Fruit fly (Drosophila melanogaster) whole organism, embryonic: ENCODE data around the gene eIF4E6.
A peak's percentile ranks its signal among the peaks of the same experiment; 100 is the strongest.

Experiments used
- Antp ChIP-seq: fragments of 200-800 bp; sonication (Bioruptor generic); optimal IDR thresholded peaks from 3 replicates; lab custom pipeline; 2016; ENCODE audit warnings: missing biosample characterization, missing genetic modification characterization
- Atf6 ChIP-seq: fragments of 200-800 bp; sonication (Bioruptor generic); IDR thresholded peaks from 2 replicates; pipeline ENCODE4 v1.3.6; 2022; ENCODE audit warnings: missing biosample characterization, missing genetic modification characterization
- CG1024 ChIP-seq: fragments of 200-800 bp; sonication (Bioruptor generic); IDR thresholded peaks from 2 replicates; pipeline ENCODE4 v1.3.6; 2022; ENCODE audit warnings: missing biosample characterization, missing genetic modification characterization
- CG10274 ChIP-seq: fragments of 200-800 bp; sonication (Bioruptor generic); optimal IDR thresholded peaks from 3 replicates; lab custom pipeline; 2017; ENCODE audit warnings: missing biosample characterization, mild to moderate bottlenecking, missing genetic modification characterization
- CG10462 ChIP-seq: fragments of 200-800 bp; sonication (Bioruptor generic); optimal IDR thresholded peaks from 2 replicates; lab custom pipeline; 2016; ENCODE audit warnings: missing biosample characterization, missing genetic modification characterization
- CG10654 ChIP-seq: fragments of 200-800 bp; sonication (Bioruptor generic); optimal IDR thresholded peaks from 2 replicates; lab custom pipeline; 2016; ENCODE audit warnings: missing biosample characterization, missing genetic modification characterization
- CG10959 ChIP-seq: fragments of 200-800 bp; sonication (Bioruptor generic); IDR thresholded peaks from 2 replicates; pipeline ENCODE4 v1.3.6; 2022; ENCODE audit warnings: missing biosample characterization, missing genetic modification characterization
- CG12744 ChIP-seq: fragments of 200-800 bp; sonication (Bioruptor generic); optimal IDR thresholded peaks from 2 replicates; lab custom pipeline; 2016; ENCODE audit warnings: missing biosample characterization, missing genetic modification characterization
- CG14014 ChIP-seq: fragments of 200-800 bp; sonication (Bioruptor generic); IDR thresholded peaks from 2 replicates; pipeline ENCODE4 v1.3.6; 2022; ENCODE audit warnings: missing biosample characterization, missing genetic modification characterization
- CG14965 ChIP-seq: fragments of 200-800 bp; sonication (Bioruptor generic); optimal IDR thresholded peaks from 2 replicates; lab custom pipeline; 2016; ENCODE audit warnings: missing biosample characterization, missing genetic modification characterization, borderline replicate concordance
- CG15479 ChIP-seq: fragments of 200-800 bp; sonication (Bioruptor generic); optimal IDR thresholded peaks from 3 replicates; lab custom pipeline; 2019; ENCODE audit warnings: missing biosample characterization, mild to moderate bottlenecking, missing genetic modification characterization, moderate library complexity
- CG17802 ChIP-seq: fragments of 200-800 bp; sonication (Bioruptor generic); optimal IDR thresholded peaks from 2 replicates; lab custom pipeline; 2018; ENCODE audit warnings: missing biosample characterization, mild to moderate bottlenecking, missing genetic modification characterization, moderate library complexity
- CG2120 ChIP-seq: fragments of 200-800 bp; sonication (Bioruptor generic); optimal IDR thresholded peaks from 3 replicates; lab custom pipeline; 2016; ENCODE audit warnings: missing biosample characterization, missing genetic modification characterization
- CG2712 ChIP-seq: fragments of 200-800 bp; optimal IDR thresholded peaks from 3 replicates; lab custom pipeline; 2019; ENCODE audit warnings: missing biosample characterization, mild to moderate bottlenecking, missing genetic modification characterization, moderate library complexity
- CG30431 ChIP-seq: fragments of 200-800 bp; sonication (Bioruptor generic); optimal IDR thresholded peaks from 2 replicates; lab custom pipeline; 2017; ENCODE audit warnings: missing biosample characterization, missing genetic modification characterization
- CG3163 ChIP-seq: fragments of 200-800 bp; sonication (Bioruptor generic); optimal IDR thresholded peaks from 3 replicates; lab custom pipeline; 2016; ENCODE audit warnings: missing biosample characterization, missing genetic modification characterization
- CG3281 ChIP-seq: fragments of 200-800 bp; sonication (Bioruptor generic); optimal IDR thresholded peaks from 3 replicates; lab custom pipeline; 2017; ENCODE audit warnings: missing biosample characterization, mild to moderate bottlenecking, missing genetic modification characterization
- CG33213 ChIP-seq: fragments of 200-800 bp; sonication (Bioruptor generic); optimal IDR thresholded peaks from 3 replicates; lab custom pipeline; 2016; ENCODE audit warnings: missing biosample characterization, missing genetic modification characterization
- CG3838 ChIP-seq: fragments of 200-800 bp; sonication (Bioruptor generic); optimal IDR thresholded peaks from 3 replicates; lab custom pipeline; 2016; ENCODE audit warnings: missing biosample characterization, missing genetic modification characterization
- CG3995 ChIP-seq: fragments of 200-800 bp; sonication (Bioruptor generic); optimal IDR thresholded peaks from 3 replicates; lab custom pipeline; 2016; ENCODE audit warnings: missing biosample characterization, missing genetic modification characterization
- CG42726 ChIP-seq: fragments of 200-800 bp; sonication (Bioruptor generic); IDR thresholded peaks from 2 replicates; pipeline ENCODE4 v1.3.6; 2022; ENCODE audit warnings: missing biosample characterization, missing genetic modification characterization; ENCODE audit not compliant: partially characterized antibody
- CG4730 ChIP-seq: fragments of 200-800 bp; sonication (Bioruptor generic); IDR thresholded peaks from 2 replicates; pipeline ENCODE4 v1.3.6; 2022; ENCODE audit warnings: missing biosample characterization, missing genetic modification characterization
- CG6654 ChIP-seq: fragments of 200-800 bp; sonication (Bioruptor generic); optimal IDR thresholded peaks from 2 replicates; lab custom pipeline; 2017; ENCODE audit warnings: missing biosample characterization, mild to moderate bottlenecking, missing genetic modification characterization
- CG6791 ChIP-seq: fragments of 200-800 bp; sonication (Bioruptor generic); IDR thresholded peaks from 3 replicates; pipeline ENCODE4 v1.3.6; 2022; ENCODE audit warnings: missing biosample characterization, missing genetic modification characterization; ENCODE audit not compliant: partially characterized antibody
- CG7357 ChIP-seq: fragments of 200-800 bp; sonication (Bioruptor generic); IDR thresholded peaks from 3 replicates; pipeline ENCODE4 v1.3.6; 2022; ENCODE audit warnings: missing biosample characterization, missing genetic modification characterization
- CrebB ChIP-seq: fragments of 200-800 bp; sonication (Bioruptor generic); optimal IDR thresholded peaks from 3 replicates; lab custom pipeline; 2018; ENCODE audit warnings: missing biosample characterization, mild to moderate bottlenecking, missing genetic modification characterization
- D19B ChIP-seq: fragments of 200-800 bp; sonication (Bioruptor generic); optimal IDR thresholded peaks from 2 replicates; lab custom pipeline; 2017; ENCODE audit warnings: missing biosample characterization, mild to moderate bottlenecking, missing genetic modification characterization
- Dref ChIP-seq: fragments of 200-800 bp; sonication (Bioruptor generic); IDR thresholded peaks from 2 replicates; pipeline ENCODE4 v1.3.6; 2022; ENCODE audit warnings: missing biosample characterization, missing genetic modification characterization
- Fer2 ChIP-seq: fragments of 200-800 bp; sonication (Bioruptor generic); optimal IDR thresholded peaks from 2 replicates; lab custom pipeline; 2018; ENCODE audit warnings: missing biosample characterization, mild to moderate bottlenecking, missing genetic modification characterization, moderate library complexity
- Hmx ChIP-seq: fragments of 200-800 bp; sonication (Bioruptor generic); optimal IDR thresholded peaks from 2 replicates; lab custom pipeline; 2016; ENCODE audit warnings: missing biosample characterization, missing genetic modification characterization
- NFAT ChIP-seq: fragments of 200-800 bp; sonication (Bioruptor generic); IDR thresholded peaks from 2 replicates; pipeline ENCODE4 v1.3.6; 2022; ENCODE audit warnings: missing biosample characterization, missing genetic modification characterization
- Neu2 ChIP-seq: fragments of 200-800 bp; sonication (Bioruptor generic); optimal IDR thresholded peaks from 3 replicates; lab custom pipeline; 2016; ENCODE audit warnings: missing biosample characterization, missing genetic modification characterization, borderline replicate concordance
- Oaz ChIP-seq: fragments of 200-800 bp; sonication (Bioruptor generic); IDR thresholded peaks from 2 replicates; pipeline ENCODE4 v1.3.6; 2022; ENCODE audit warnings: missing biosample characterization, missing genetic modification characterization
- Rfx ChIP-seq: fragments of 200-800 bp; sonication (Bioruptor generic); IDR thresholded peaks from 2 replicates; pipeline ENCODE4 v1.3.6; 2022; ENCODE audit warnings: missing biosample characterization, missing genetic modification characterization
- Sox100B ChIP-seq: fragments of 200-800 bp; sonication (Bioruptor generic); optimal IDR thresholded peaks from 3 replicates; lab custom pipeline; 2018; ENCODE audit warnings: missing biosample characterization, mild to moderate bottlenecking, missing genetic modification characterization
- ase ChIP-seq: fragments of 200-800 bp; sonication (Bioruptor generic); IDR thresholded peaks from 3 replicates; pipeline ENCODE4 v1.3.6; 2022; ENCODE audit warnings: missing biosample characterization, missing genetic modification characterization
- disco-r ChIP-seq: fragments of 200-800 bp; sonication (Bioruptor generic); optimal IDR thresholded peaks from 2 replicates; lab custom pipeline; 2016; ENCODE audit warnings: missing biosample characterization, missing genetic modification characterization
- dmrt99B ChIP-seq: fragments of 200-800 bp; sonication (Bioruptor generic); optimal IDR thresholded peaks from 2 replicates; lab custom pipeline; 2018; ENCODE audit warnings: missing biosample characterization, mild to moderate bottlenecking, missing genetic modification characterization, moderate library complexity
- jing ChIP-seq: fragments of 200-800 bp; sonication (Bioruptor generic); optimal IDR thresholded peaks from 2 replicates; lab custom pipeline; 2018; ENCODE audit warnings: missing biosample characterization, mild to moderate bottlenecking, missing genetic modification characterization
- ken ChIP-seq: fragments of 200-800 bp; sonication (Bioruptor generic); IDR thresholded peaks from 3 replicates; pipeline ENCODE4 v1.3.6; 2022; ENCODE audit warnings: missing biosample characterization, missing genetic modification characterization
- lbe ChIP-seq: fragments of 200-800 bp; sonication (Bioruptor generic); optimal IDR thresholded peaks from 2 replicates; lab custom pipeline; 2016; ENCODE audit warnings: missing biosample characterization, mild to moderate bottlenecking, missing genetic modification characterization
- nmo ChIP-seq: fragments of 200-800 bp; sonication (Bioruptor generic); optimal IDR thresholded peaks from 2 replicates; lab custom pipeline; 2018; ENCODE audit warnings: missing biosample characterization, mild to moderate bottlenecking, missing genetic modification characterization, moderate library complexity
- otp ChIP-seq: fragments of 200-800 bp; sonication (Bioruptor generic); IDR thresholded peaks from 3 replicates; pipeline ENCODE4, ENCODE4 v1.3.6; 2022; ENCODE audit warnings: missing biosample characterization, missing genetic modification characterization
- ro ChIP-seq: fragments of 200-800 bp; sonication (Bioruptor generic); IDR thresholded peaks from 2 replicates; pipeline ENCODE4 v1.3.6; 2022; ENCODE audit warnings: missing biosample characterization, missing genetic modification characterization
- run ChIP-seq: fragments of 200-800 bp; sonication (Bioruptor generic); optimal IDR thresholded peaks from 3 replicates; lab custom pipeline; 2018; ENCODE audit warnings: missing biosample characterization, mild to moderate bottlenecking, missing genetic modification characterization
- sisA ChIP-seq: fragments of 200-800 bp; sonication (Bioruptor generic); IDR thresholded peaks from 2 replicates; pipeline ENCODE4 v1.3.6; 2022; ENCODE audit warnings: missing biosample characterization, missing genetic modification characterization
- slbo ChIP-seq: fragments of 200-800 bp; sonication (Bioruptor generic); IDR thresholded peaks from 2 replicates; pipeline ENCODE4 v1.3.6; 2022; ENCODE audit warnings: missing biosample characterization, missing genetic modification characterization
- tio ChIP-seq: fragments of 200-800 bp; sonication (Bioruptor generic); optimal IDR thresholded peaks from 2 replicates; lab custom pipeline; 2017; ENCODE audit warnings: missing biosample characterization, missing genetic modification characterization, inconsistent platforms
- vvl ChIP-seq: fragments of 200-800 bp; sonication (Bioruptor generic); IDR thresholded peaks from 2 replicates; pipeline ENCODE4 v1.3.6; 2022; ENCODE audit warnings: missing biosample characterization, missing genetic modification characterization

eIF4E6 gene

DNA sequence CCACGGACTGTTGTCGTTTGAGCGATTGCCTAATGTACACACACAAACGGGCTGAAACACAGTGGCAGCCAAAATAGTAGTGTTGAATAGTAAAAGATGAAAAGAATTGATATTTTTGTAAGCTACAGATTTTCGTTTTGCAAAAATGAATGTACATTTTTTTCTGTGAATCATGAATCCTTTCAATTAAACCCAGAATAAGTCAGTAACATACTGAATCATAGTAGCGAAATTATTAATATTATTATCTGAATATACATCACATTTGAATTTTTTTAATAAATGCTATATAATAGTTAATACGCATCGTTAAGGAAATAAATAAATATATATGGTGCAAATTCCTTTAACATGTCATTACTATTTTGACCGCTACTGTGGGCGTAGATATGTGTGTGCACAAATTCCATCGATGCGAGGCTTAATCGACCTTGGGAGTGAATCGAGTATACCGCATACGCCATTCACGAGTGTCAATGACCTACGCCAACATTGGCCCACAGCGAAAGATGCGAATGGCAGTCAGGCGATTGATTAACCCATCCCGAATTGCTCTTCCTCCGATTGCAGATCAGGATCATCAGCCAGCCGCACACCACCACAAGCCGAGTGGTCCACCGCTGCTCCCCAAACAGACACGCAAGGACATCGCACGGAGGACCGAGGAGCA is 13.7 kb upstream of the eIF4E6 start (continued):
- TF ChIP-seq slbo (GFP tag; lab: Robert Waterston, UW) = peak; percentile 46
- TF ChIP-seq CG7357 (GFP tag; lab: Robert Waterston, UW) = peak; percentile 38; the same call in 1 of the 3 replicates
- TF ChIP-seq CG10462 = peak; percentile 51
- TF ChIP-seq lbe (GFP tag; lab: Kevin White, UChicago) = no peak
- TF ChIP-seq Sox100B = peak; percentile 87
- no peak for TF ChIP-seq CG3838 (GFP tag; lab: Kevin White, UChicago)
- no peak for TF ChIP-seq CG4730 (GFP tag; lab: Robert Waterston, UW)
- 0 out of 3 replicates have a peak, but pooled peaks have one; percentile 4 for TF ChIP-seq ken (GFP tag; lab: Robert Waterston, UW)
- TF ChIP-seq Fer2 = peak; percentile 0
- peak; percentile 77 for TF ChIP-seq run
- no peak for TF ChIP-seq ase (GFP tag; lab: Robert Waterston, UW)
- no peak for TF ChIP-seq jing (GFP tag; lab: Kevin White, UChicago)
- peak; percentile 42 for TF ChIP-seq CG6654 (GFP tag; lab: Kevin White, UChicago)
- peak; percentile 15 for TF ChIP-seq CG10274
- TF ChIP-seq CG3163 (GFP tag; lab: Kevin White, UChicago) = no peak
- TF ChIP-seq CG2712 (tag; lab: Kevin White, UChicago) = peak; percentile 76
- no peak for TF ChIP-seq otp (GFP tag; lab: Robert Waterston, UW)
- no peak for TF ChIP-seq CG10959 (GFP tag; lab: Robert Waterston, UW)
- TF ChIP-seq CG1024 = no peak
- TF ChIP-seq sisA (GFP tag; lab: Robert Waterston, UW) = peak; percentile 24; the same call in 1 of the 2 replicates
- TF ChIP-seq CG14965 (GFP tag; lab: Kevin White, UChicago) = no peak
- peak; percentile 59 for TF ChIP-seq D19B (GFP tag; lab: Kevin White, UChicago)
- peak; percentile 74 for TF ChIP-seq Atf6 (GFP tag; lab: Robert Waterston, UW)
- TF ChIP-seq CG12744 (GFP tag; lab: Kevin White, UChicago) = no peak
- TF ChIP-seq Oaz (GFP tag; lab: Robert Waterston, UW) = 0 out of 2 replicates have a peak, but pooled peaks have one; percentile 31
- TF ChIP-seq CG3281 (GFP tag; lab: Kevin White, UChicago) = peak; percentile 83
- no peak for TF ChIP-seq CG15479 (GFP tag; lab: Kevin White, UChicago)

DNA sequence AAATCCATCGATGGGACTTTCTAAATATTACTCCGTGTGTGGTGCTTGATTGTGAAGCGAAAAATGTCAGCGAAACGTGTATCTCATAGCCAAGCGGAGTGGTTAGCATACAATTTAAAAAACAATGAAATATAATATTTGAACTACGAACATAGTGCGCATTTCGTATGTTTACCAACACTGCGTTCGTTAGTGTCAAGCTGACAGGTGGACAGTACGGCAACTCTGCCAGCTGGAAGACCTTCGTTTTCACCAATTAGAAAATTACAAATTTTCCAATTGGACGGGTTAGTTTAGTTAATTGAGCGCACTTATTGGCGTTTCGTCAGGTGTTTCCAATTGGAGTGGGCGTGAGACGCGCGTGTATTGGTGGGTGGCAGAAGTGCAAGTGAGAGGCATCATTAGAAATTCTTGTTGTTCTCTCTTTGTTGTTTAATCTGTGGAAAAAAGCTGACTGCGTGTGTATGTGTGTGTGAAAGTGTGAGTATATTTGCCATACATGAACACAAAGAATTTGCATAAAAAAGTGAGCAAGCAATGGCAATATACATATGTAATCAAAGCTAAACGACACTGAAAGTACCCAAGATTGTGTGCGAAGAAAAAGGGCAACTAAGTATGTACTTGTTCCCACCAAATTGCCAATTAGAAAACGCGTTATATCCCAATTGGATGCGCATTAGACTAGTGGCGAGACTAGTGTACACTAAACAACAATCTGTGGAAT is 12.9 kb upstream of the eIF4E6 start:
- TF ChIP-seq CG17802 (tag; lab: Kevin White, UChicago) (peak; percentile 2), tio (peak; percentile 49), CG42726 (GFP tag; lab: Robert Waterston, UW) (0 out of 2 replicates have a peak, but pooled peaks have one; percentile 26), dmrt99B (no peak), Dref (0 out of 2 replicates have a peak, but pooled peaks have one; percentile 16), CG3995 (GFP tag; lab: Kevin White, UChicago) (no peak), Hmx (GFP tag; lab: Kevin White, UChicago) (peak; percentile 16), ro (GFP tag; lab: Robert Waterston, UW) (no peak), NFAT (GFP tag; lab: Robert Waterston, UW) (no peak; the same call in 1 of the 2 replicates), CG2120 (peak; percentile 56), CG33213 (peak; percentile 46), Rfx (GFP tag; lab: Robert Waterston, UW) (peak; percentile 69), CG6791 (GFP tag; lab: Robert Waterston, UW) (no peak), nmo (GFP tag; lab: Kevin White, UChicago) (no peak), disco-r (GFP tag; lab: Kevin White, UChicago) (no peak), CG10654 (GFP tag; lab: Kevin White, UChicago) (peak; percentile 42), vvl (peak; percentile 57), CG14014 (GFP tag; lab: Robert Waterston, UW) (peak; percentile 20; the same call in 1 of the 2 replicates), CrebB (no peak), Neu2 (GFP tag; lab: Kevin White, UChicago) (no peak), CG30431 (GFP tag; lab: Kevin White, UChicago) (no peak), Antp (GFP tag; lab: Kevin White, UChicago) (peak; percentile 10)
